Worm (Caenorhabditis elegans) whole organism, early embryonic: Measurements from ENCODE around the gene F46F5.1.

Experiments used
- B0310.2 ChIP-seq: sonication (generic microtip); optimal IDR thresholded peaks from 2 replicates; lab custom pipeline; 2016; ENCODE audit warnings: mild to moderate bottlenecking, missing genetic modification characterization, missing compliant biosample characterization
- ama-1 ChIP-seq: fragments of 150-350 bp; optimal IDR thresholded peaks from 2 replicates; lab custom pipeline; 2014
- ets-7 ChIP-seq: sonication (generic microtip); optimal IDR thresholded peaks from 2 replicates; lab custom pipeline; 2016; ENCODE audit warnings: missing genotype, missing genetic modification characterization, missing compliant biosample characterization
- flt-1 ChIP-seq: fragments of 200-800 bp; sonication (Bioruptor generic); IDR thresholded peaks from 2 replicates; pipeline ENCODE4 v1.3.6; 2022; ENCODE audit warnings: missing genetic modification characterization, missing compliant biosample characterization
- hmbx-1 ChIP-seq: sonication (generic microtip); optimal IDR thresholded peaks from 2 replicates; lab custom pipeline; 2016; ENCODE audit warnings: mild to moderate bottlenecking, missing genetic modification characterization, missing compliant biosample characterization
- hmg-4 ChIP-seq: fragments of 200-800 bp; sonication (Bioruptor generic); optimal IDR thresholded peaks from 2 replicates; lab custom pipeline; 2018; ENCODE audit warnings: mild to moderate bottlenecking, missing genetic modification characterization, missing compliant biosample characterization
- pes-1 ChIP-seq: fragments of 200-800 bp; sonication (Bioruptor generic); IDR thresholded peaks from 2 replicates; pipeline ENCODE4 v1.3.6; 2022; ENCODE audit warnings: missing genetic modification reagents, missing genetic modification characterization, missing compliant biosample characterization
- tbx-11 ChIP-seq: fragments of 200-800 bp; sonication (Bioruptor generic); IDR thresholded peaks from 2 replicates; pipeline ENCODE4 v1.3.6; 2022; ENCODE audit warnings: missing genetic modification characterization, missing compliant biosample characterization
- tbx-37 ChIP-seq: fragments of 200-800 bp; sonication (Bioruptor generic); conservative IDR thresholded peaks from 2 replicates; pipeline ENCODE4 v1.3.6; 2022; ENCODE audit warnings: missing genetic modification reagents, missing genetic modification characterization, missing compliant biosample characterization

DNA sequence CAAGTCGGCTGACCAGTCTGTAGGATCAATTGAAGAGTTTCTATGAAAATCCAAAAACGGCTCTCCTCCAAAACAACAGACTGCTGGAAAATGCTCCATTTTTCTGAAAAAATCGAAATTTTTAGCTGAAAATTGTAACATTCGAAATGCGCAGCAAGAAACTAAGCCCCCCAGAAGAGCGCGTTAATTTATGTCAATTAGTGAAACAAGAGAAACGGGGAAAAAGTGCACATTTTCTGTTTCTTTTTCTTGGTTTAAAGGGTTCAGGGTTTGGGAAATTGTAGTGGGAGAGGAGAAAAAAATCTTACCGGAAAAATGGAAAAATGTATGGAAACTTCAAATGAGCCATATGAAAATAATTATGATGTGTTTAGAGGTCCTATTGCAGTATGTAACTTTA, 26.5 kb downstream of the F46F5.1 start, which contains the start of gene C08G5.7:
- TF ChIP-seq hmg-4 (GFP tag; lab: Kevin White, UChicago) (no peak), ama-1 (lab: Kevin White, UChicago) (no peak), tbx-11 (GFP tag; lab: Robert Waterston, UW) (no peak), B0310.2 (no peak), flt-1 (GFP tag; lab: Robert Waterston, UW) (no peak), ets-7 (no peak), pes-1 (no peak), hmbx-1 (tag; lab: Kevin White, UChicago) (no peak), tbx-37 (GFP tag; lab: Robert Waterston, UW) (no peak)
